Worm (Caenorhabditis elegans): ENCODE measurements around the gene cpna-1.

cpna-1 gene

ce11 chrII:4228112-4228770, 41.8 kb downstream of the cpna-1 start:
- TF ChIP-seq F23B12.7 (tag; optimal IDR thresholded peaks at IDR 0.05; ENCODE audit: insufficient read depth) (no peak), gei-17 (GFP tag; optimal IDR thresholded peaks at IDR 0.05) (no peak), lin-40 (tag; optimal IDR thresholded peaks at IDR 0.05) (no peak), fkh-3 (tag; optimal IDR thresholded peaks at IDR 0.05) (peak; percentile 53), ceh-91 (GFP tag; IDR thresholded peaks at IDR 0.05) (no peak), nhr-90 (tag; optimal IDR thresholded peaks at IDR 0.05) (no peak), B0035.1 (tag; optimal IDR thresholded peaks at IDR 0.05) (no peak), ztf-3 (GFP tag; optimal IDR thresholded peaks at IDR 0.05) (no peak), attf-5 (GFP tag; optimal IDR thresholded peaks at IDR 0.05) (no peak), F39B2.1 (GFP tag; IDR thresholded peaks at IDR 0.05) (0 out of 2 replicates have a peak, but pooled peaks have one; percentile 30), F52B5.7 (tag; optimal IDR thresholded peaks at IDR 0.05) (no peak), efl-1 (GFP tag; optimal IDR thresholded peaks at IDR 0.05) (no peak), mes-4 (tag; optimal IDR thresholded peaks at IDR 0.05) (no peak), sea-2 (GFP tag; IDR thresholded peaks at IDR 0.05) (no peak), Y67H2A.10 (GFP tag; conservative IDR thresholded peaks at IDR 0.05) (no peak), nhr-27 (tag; optimal IDR thresholded peaks at IDR 0.05) (no peak), ceh-58 (GFP tag; IDR thresholded peaks at IDR 0.05) (no peak), ztf-28 (GFP tag; IDR thresholded peaks at IDR 0.05) (no peak), ccch-3 (GFP tag; optimal IDR thresholded peaks at IDR 0.05) (no peak), ama-1 (optimal IDR thresholded peaks at IDR 0.05) (no peak), ama-1 (GFP tag; optimal IDR thresholded peaks at IDR 0.05) (no peak), ceh-40 (GFP tag; IDR thresholded peaks at IDR 0.05) (no peak), ztf-18 (tag; optimal IDR thresholded peaks at IDR 0.05) (no peak), unc-130 (GFP tag; optimal IDR thresholded peaks at IDR 0.05) (no peak), F33H1.4 (GFP tag; IDR thresholded peaks at IDR 0.05) (peak; percentile 49), chd-7 (tag; optimal IDR thresholded peaks at IDR 0.05) (peak; percentile 10), bed-2 (GFP tag; IDR thresholded peaks at IDR 0.05) (no peak), Y56A3A.18 (GFP tag; IDR thresholded peaks at IDR 0.05) (no peak), unc-62 (GFP tag; optimal IDR thresholded peaks at IDR 0.05) (no peak), xnd-1 (tag; optimal IDR thresholded peaks at IDR 0.05) (no peak), snpc-3.4 (tag; optimal IDR thresholded peaks at IDR 0.05) (no peak), B0336.3 (GFP tag; IDR thresholded peaks at IDR 0.05) (peak; percentile 77), atf-7 (tag; optimal IDR thresholded peaks at IDR 0.05) (no peak), egl-44 (GFP tag; IDR thresholded peaks at IDR 0.05) (no peak), madf-6 (GFP tag; IDR thresholded peaks at IDR 0.05) (peak; percentile 66), lsl-1 (GFP tag; optimal IDR thresholded peaks at IDR 0.05) (peak; percentile 25), egl-18 (GFP tag; IDR thresholded peaks at IDR 0.05) (no peak), egrh-3 (GFP tag; IDR thresholded peaks at IDR 0.05) (0 out of 2 replicates have a peak, but pooled peaks have one; percentile 13), rec-8 (tag; optimal IDR thresholded peaks at IDR 0.05) (no peak), ekl-4 (GFP tag; IDR thresholded peaks at IDR 0.05) (no peak; the same call in 1 of the 2 replicates), C06A6.2 (GFP tag; conservative IDR thresholded peaks at IDR 0.05) (no peak), mcd-1 (GFP tag; IDR thresholded peaks at IDR 0.05) (peak; percentile 38; the same call in 1 of the 2 replicates), lin-54 (GFP tag; optimal IDR thresholded peaks at IDR 0.05) (peak; percentile 18), somi-1 (GFP tag; optimal IDR thresholded peaks at IDR 0.05) (no peak), nhr-80 (tag; optimal IDR thresholded peaks at IDR 0.05) (no peak), zim-3 (tag; optimal IDR thresholded peaks at IDR 0.05) (no peak), snpc-1.1 (tag; optimal IDR thresholded peaks at IDR 0.05; ENCODE audit: insufficient read depth) (no peak), cebp-2 (GFP tag; IDR thresholded peaks at IDR 0.05) (peak; percentile 91), dpl-1 (GFP tag; optimal IDR thresholded peaks at IDR 0.05) (no peak)

Data from whole organism, young adult.